Worm (Caenorhabditis elegans) whole organism, L4/young adult: ENCODE results near the gene T14F9.2.

ENCODE experiments used
- W03F9.2 ChIP-seq: fragments of 150-350 bp; optimal IDR thresholded peaks from 2 replicates; lab custom pipeline; 2014; ENCODE audit warnings: missing biosample characterization, missing genetic modification characterization
- dao-5 ChIP-seq: sonication (generic microtip); optimal IDR thresholded peaks from 2 replicates; lab custom pipeline; 2016; ENCODE audit warnings: missing genotype, missing genetic modification characterization, moderate library complexity, missing compliant biosample characterization
- him-1 ChIP-seq: sonication (generic microtip); optimal IDR thresholded peaks from 2 replicates; lab custom pipeline; 2016; ENCODE audit warnings: missing genotype, missing genetic modification reagents, missing genetic modification characterization, missing compliant biosample characterization

T14F9.2 gene

DNA sequence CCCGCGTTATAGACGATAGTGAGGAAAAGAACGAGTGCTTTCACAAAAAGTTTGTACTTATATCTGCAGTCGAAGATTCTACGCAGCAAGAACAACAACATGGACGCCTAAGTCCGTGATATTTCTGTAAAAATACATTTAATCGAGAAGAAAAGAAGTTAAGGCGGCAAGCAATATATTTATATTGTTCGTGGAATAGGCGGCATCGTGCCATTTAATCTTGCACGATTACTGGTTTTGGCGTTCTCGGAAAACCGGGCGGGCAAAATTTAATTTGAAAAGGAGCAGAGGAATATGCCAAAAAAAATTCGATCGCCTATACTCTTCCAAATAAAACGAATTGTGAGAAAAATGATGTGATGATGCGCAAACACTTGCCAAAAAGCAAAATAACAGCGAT lies 12.8 kb downstream of the T14F9.2 start, which contains the start of gene AH9.1:
AH9.1 (minus strand) TSS at position 101 of the 400 bp plus-strand sequence.
- no peak for TF ChIP-seq him-1 (tag; lab: Kevin White, UChicago)
- TF ChIP-seq W03F9.2 = no peak
- TF ChIP-seq dao-5 (tag; lab: Kevin White, UChicago) = no peak

DNA sequence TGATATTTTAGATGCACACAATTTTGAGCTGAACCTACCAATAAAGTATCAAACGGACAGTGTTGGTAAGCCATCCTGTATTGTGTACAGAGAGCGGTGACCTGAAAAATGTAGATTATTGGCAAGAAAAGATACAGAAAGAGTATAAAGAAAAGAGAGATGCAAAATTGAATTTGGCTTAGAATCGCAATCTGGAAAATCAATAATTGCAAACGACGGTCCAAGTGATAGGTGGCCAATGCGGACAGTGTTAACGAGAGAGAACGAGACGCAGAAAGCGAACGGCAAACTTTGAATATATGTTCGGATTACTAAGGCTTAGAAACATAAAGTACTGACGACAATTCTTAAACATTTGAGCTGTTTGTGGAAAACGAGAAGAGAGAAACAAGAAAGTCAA lies 23.9 kb downstream of the T14F9.2 start, which contains the start of gene crn-4:
crn-4 (minus strand) TSS at position 101 of the 400 bp plus-strand sequence.
- TF ChIP-seq him-1 (tag; lab: Kevin White, UChicago) = no peak
- no peak for TF ChIP-seq W03F9.2
- no peak for TF ChIP-seq dao-5 (tag; lab: Kevin White, UChicago)

DNA sequence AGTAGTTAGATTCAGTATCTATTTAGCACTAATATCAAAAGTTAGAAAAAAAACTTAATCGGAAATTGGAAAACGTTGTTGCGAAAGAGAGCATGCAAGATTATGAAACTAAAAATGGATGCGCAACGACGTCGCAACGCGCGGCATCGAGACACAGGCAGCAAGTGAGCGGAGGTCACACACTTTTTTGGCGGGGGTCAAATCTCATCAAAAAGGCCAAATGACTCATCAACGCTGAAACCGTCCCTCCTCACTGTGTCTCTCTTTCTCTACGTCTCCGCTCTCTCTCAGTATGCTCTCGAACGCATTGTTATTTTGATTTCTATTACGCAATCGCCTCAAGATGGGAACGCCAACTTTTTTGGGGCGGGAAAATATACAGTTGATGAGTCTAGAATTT lies 24.3 kb downstream of the T14F9.2 start:
- TF ChIP-seq dao-5 (tag; lab: Kevin White, UChicago) (no peak), W03F9.2 (no peak), him-1 (tag; lab: Kevin White, UChicago) (no peak)

DNA sequence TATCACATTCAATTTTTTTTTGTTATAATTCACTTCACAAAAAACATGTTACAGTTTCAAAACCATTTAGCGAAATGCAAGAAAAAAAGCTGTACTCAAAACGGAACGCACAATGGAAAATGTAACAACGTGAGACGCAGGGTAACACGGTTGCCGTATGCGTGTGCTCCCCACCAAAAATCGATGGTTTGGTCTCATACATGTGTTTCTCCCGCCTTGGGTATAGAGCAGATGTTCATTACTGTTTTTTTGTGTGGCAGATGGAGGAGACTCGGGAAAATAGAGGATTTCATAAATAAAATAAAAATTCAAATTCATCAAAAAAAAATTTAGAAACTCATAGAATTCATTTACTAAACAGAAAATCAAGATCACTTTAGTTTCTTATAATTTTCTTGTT lies 26.9 kb downstream of the T14F9.2 start, which contains the start of gene AH9.3:
AH9.3 (minus strand) TSS at position 101 of the 400 bp plus-strand sequence.
- TF ChIP-seq him-1 (tag; lab: Kevin White, UChicago) (no peak), dao-5 (tag; lab: Kevin White, UChicago) (no peak), W03F9.2 (no peak)

DNA sequence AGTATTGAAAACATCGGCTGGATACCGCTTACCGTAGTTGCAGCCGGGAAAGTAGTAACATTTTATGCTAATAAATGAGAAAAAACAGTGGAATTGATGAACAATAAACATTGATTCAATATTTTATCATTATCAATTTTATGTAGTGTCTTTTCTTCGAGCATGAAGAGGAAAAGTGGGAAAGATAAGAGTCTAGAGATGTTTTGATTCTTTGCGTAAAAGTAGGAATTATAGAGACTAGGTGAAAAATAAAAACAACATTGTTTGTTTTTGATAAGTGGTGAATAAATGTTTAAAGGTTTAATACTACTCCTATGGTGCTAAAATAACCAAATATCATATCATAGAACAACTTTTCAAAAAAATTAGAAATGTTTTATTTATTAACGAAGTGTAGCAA lies 28.3 kb downstream of the T14F9.2 start:
- TF ChIP-seq W03F9.2 = no peak
- TF ChIP-seq dao-5 (tag; lab: Kevin White, UChicago) = no peak
- no peak for TF ChIP-seq him-1 (tag; lab: Kevin White, UChicago)

DNA sequence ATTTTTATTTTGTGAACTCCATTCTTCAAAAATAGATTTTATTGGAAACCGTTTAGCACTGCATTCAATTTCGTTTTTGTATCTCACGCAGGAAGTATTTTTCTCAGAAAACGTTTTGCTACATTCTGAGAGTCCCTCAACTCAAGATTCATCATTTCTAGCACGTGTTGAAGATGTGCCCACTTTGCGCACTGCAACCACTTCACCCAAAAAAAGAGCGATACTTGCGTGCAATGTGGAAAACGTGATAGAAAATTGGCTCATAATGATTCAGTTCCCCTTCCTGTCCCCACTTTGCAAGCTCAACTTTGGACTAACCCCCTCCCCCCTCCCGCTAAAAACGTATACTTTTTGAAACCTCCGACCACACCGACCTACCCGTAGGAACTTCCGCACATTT lies 30.9 kb downstream of the T14F9.2 start:
- TF ChIP-seq dao-5 (tag; lab: Kevin White, UChicago) = no peak
- TF ChIP-seq him-1 (tag; lab: Kevin White, UChicago) = no peak
- TF ChIP-seq W03F9.2 = no peak

DNA sequence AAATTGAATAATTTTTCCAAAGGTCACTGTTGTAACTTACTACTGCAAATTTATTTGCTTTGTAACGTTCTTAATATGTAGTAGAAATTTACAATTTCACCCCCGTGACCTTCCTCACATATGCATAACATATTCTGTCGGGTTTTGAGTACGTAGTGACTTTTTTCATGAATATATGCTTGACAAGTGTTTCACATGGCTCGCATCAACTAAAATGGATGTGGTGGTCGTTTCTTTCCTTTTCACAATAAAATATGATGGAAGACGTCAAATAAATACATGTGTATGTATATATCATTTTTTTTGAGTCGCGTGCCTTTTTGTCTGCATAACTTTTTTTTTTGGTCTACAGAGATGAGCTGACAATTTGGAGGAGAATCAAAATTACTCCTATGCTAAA lies 32.2 kb downstream of the T14F9.2 start:
- TF ChIP-seq W03F9.2 (no peak), dao-5 (tag; lab: Kevin White, UChicago) (no peak), him-1 (tag; lab: Kevin White, UChicago) (no peak)

DNA sequence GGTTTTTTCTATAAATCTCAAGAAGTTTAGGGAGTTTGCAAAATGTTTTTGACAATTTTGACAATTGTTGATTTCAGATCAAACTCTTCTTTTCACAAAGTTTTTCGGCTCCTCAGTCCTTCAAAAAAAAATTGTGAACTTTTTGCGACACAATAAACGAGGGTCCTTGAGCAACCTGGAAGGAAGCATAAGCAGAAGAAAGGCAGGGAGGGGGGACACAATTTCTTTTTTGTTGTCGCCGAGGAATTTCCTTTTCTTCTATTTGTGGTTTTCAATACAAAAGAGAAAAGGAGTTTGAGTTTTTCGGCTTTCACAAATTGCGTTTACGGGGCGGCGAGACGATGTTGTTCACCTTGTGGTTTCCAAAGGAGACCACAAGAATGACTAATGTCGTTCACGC lies 32.7 kb downstream of the T14F9.2 start:
- TF ChIP-seq W03F9.2 (no peak), him-1 (tag; lab: Kevin White, UChicago) (no peak), dao-5 (tag; lab: Kevin White, UChicago) (no peak)

DNA sequence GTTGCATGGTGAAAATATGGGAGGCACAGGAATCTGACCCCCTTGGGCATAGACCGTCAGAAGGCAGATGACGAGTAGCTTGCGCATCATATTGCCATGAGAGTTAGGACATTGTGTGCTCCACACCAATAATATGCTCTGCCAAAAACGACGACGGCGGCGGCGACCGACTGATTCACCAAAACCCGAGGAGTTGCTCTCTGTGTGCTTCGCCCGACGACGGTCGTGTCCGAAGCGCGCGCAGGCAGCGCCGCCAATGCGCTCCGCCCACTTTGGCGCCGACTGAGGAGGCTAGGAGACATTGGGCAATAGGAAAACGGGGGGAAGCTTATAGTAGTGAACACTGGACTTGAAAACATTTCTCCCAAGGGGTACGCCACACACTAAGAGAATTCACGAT lies 33.8 kb downstream of the T14F9.2 start, which contains the start of gene AH9.6:
AH9.6 (minus strand) TSS at position 183 of the 400 bp plus-strand sequence.
- TF ChIP-seq W03F9.2 = no peak
- TF ChIP-seq dao-5 (tag; lab: Kevin White, UChicago) = no peak
- no peak for TF ChIP-seq him-1 (tag; lab: Kevin White, UChicago)

DNA sequence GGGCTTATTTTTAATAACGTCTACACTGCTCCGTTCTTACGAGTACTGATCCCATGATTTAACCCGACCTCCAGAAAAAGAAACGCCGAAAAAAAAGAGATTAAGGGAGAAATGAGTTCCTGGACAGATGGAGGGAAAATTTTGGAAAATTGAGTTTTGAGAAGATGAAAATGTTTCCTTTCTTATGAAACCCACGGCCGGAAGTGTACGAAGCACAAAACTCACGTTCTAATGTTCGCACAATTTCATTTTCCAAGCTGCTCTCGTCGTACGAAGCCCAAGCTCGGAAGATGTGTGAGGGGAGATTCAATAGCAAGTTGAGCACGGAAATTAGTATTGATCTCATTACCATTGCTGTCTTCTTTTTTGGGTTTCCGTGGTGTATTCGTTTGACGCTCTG lies 37.3 kb downstream of the T14F9.2 start:
- TF ChIP-seq him-1 (tag; lab: Kevin White, UChicago) = no peak
- no peak for TF ChIP-seq W03F9.2
- no peak for TF ChIP-seq dao-5 (tag; lab: Kevin White, UChicago)

DNA sequence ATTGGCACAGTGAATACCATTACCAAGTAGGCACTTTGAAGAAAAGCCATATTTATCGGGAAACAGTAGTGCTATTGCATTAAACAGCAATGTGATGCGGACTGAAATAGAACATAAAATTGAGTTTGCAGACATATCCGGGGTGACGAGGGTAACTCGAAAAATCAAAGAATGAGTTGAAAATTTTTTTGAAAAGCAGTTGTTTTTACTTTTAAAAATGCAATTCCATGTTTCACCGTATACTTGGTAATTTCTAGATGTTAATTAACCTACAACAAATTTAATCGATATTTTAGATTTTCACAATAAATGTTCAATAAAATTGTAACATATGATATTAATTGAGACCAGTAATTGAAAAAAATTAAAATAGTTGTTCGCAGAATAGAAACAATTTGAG lies 40.1 kb downstream of the T14F9.2 start, which contains the start of gene AH9.4:
AH9.4 (minus strand) TSS at position 101 of the 400 bp plus-strand sequence.
- no peak for TF ChIP-seq dao-5 (tag; lab: Kevin White, UChicago)
- TF ChIP-seq W03F9.2 = no peak
- TF ChIP-seq him-1 (tag; lab: Kevin White, UChicago) = no peak

DNA sequence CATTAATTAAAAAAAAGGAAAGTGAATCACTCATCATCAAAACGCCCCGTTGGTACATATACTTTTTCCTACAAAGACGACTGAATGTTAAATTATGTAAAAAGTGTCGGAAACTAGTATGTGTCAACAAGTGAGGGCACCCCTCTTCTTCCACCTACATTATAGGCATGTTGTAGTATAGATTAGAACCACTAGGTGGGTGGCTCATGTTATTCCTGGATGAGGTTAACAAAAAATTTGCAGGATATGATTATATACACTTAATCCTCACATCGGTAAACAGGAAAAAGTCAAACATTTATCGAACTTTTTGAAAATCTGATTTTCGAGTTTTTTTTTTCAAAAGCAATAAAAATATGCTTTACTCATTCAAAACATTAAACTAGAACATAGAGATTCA lies 41.9 kb downstream of the T14F9.2 start:
- no peak for TF ChIP-seq dao-5 (tag; lab: Kevin White, UChicago)
- no peak for TF ChIP-seq him-1 (tag; lab: Kevin White, UChicago)
- no peak for TF ChIP-seq W03F9.2
